Fruit fly (Drosophila melanogaster) whole organism, embryonic: ENCODE measurements around the gene CG8112.

ENCODE experiments used
- Ada2b ChIP-seq: fragments of 200-800 bp; sonication (Bioruptor generic); IDR thresholded peaks from 2 replicates; pipeline ENCODE4 v1.3.6; 2022; ENCODE audit warnings: missing biosample characterization, missing genetic modification characterization
- Adf1 ChIP-seq: fragments of 200-800 bp; sonication (Bioruptor generic); IDR thresholded peaks from 2 replicates; pipeline ENCODE4 v1.3.6; 2022; ENCODE audit warnings: missing biosample characterization, missing genetic modification characterization
- Bgb ChIP-seq: fragments of 200-800 bp; sonication (Bioruptor generic); IDR thresholded peaks from 2 replicates; pipeline ENCODE4 v1.3.6; 2022; ENCODE audit warnings: missing biosample characterization, missing genetic modification characterization; ENCODE audit not compliant: partially characterized antibody
- CG1233 ChIP-seq: fragments of 200-800 bp; sonication (Bioruptor generic); optimal IDR thresholded peaks from 4 replicates; lab custom pipeline; 2018; ENCODE audit warnings: missing biosample characterization, mild to moderate bottlenecking, missing genetic modification characterization
- CG13424 ChIP-seq: fragments of 200-800 bp; sonication (Bioruptor generic); optimal IDR thresholded peaks from 2 replicates; lab custom pipeline; 2019; ENCODE audit warnings: missing biosample characterization, mild to moderate bottlenecking, missing genetic modification characterization, moderate library complexity
- CG14441 ChIP-seq: fragments of 200-800 bp; sonication (Bioruptor generic); IDR thresholded peaks from 2 replicates; pipeline ENCODE4 v1.3.6; 2022; ENCODE audit warnings: missing biosample characterization, missing genetic modification characterization
- CG15011 ChIP-seq: fragments of 200-800 bp; sonication (Bioruptor generic); optimal IDR thresholded peaks from 3 replicates; lab custom pipeline; 2018; ENCODE audit warnings: missing biosample characterization, mild to moderate bottlenecking, missing genetic modification characterization
- CG15514 ChIP-seq: fragments of 200-800 bp; sonication (Bioruptor generic); optimal IDR thresholded peaks from 3 replicates; lab custom pipeline; 2017; ENCODE audit warnings: missing biosample characterization, missing genetic modification characterization, mild to moderate bottlenecking, moderate library complexity, missing genetic modification reagents
- CG15601 ChIP-seq: fragments of 200-800 bp; sonication (Bioruptor generic); optimal IDR thresholded peaks from 3 replicates; lab custom pipeline; 2019; ENCODE audit warnings: missing biosample characterization, mild to moderate bottlenecking, missing genetic modification characterization, moderate library complexity
- CG31365 ChIP-seq: fragments of 200-800 bp; sonication (Bioruptor generic); optimal IDR thresholded peaks from 2 replicates; lab custom pipeline; 2018; ENCODE audit warnings: missing biosample characterization, mild to moderate bottlenecking, missing genetic modification characterization
- CG33213 ChIP-seq: fragments of 200-800 bp; sonication (Bioruptor generic); optimal IDR thresholded peaks from 3 replicates; lab custom pipeline; 2016; ENCODE audit warnings: missing biosample characterization, missing genetic modification characterization
- CG34224 ChIP-seq: fragments of 200-800 bp; sonication (Bioruptor generic); IDR thresholded peaks from 3 replicates; pipeline ENCODE4 v1.3.6; 2022; ENCODE audit warnings: missing biosample characterization, missing genetic modification characterization; ENCODE audit not compliant: partially characterized antibody
- CG3838 ChIP-seq: fragments of 200-800 bp; sonication (Bioruptor generic); optimal IDR thresholded peaks from 3 replicates; lab custom pipeline; 2016; ENCODE audit warnings: missing biosample characterization, missing genetic modification characterization
- CG42726 ChIP-seq: fragments of 200-800 bp; sonication (Bioruptor generic); IDR thresholded peaks from 2 replicates; pipeline ENCODE4 v1.3.6; 2022; ENCODE audit warnings: missing biosample characterization, missing genetic modification characterization; ENCODE audit not compliant: partially characterized antibody
- CG4360 ChIP-seq: fragments of 200-800 bp; sonication (Bioruptor generic); IDR thresholded peaks from 2 replicates; pipeline ENCODE4 v1.3.6; 2022; ENCODE audit warnings: missing biosample characterization, missing genetic modification characterization
- CG4854 ChIP-seq: fragments of 200-800 bp; sonication (Bioruptor generic); optimal IDR thresholded peaks from 2 replicates; lab custom pipeline; 2016; ENCODE audit warnings: missing biosample characterization, missing genetic modification characterization, inconsistent platforms
- CG6765 ChIP-seq: fragments of 200-800 bp; sonication (Bioruptor generic); optimal IDR thresholded peaks from 3 replicates; lab custom pipeline; 2017; ENCODE audit warnings: missing biosample characterization, mild to moderate bottlenecking, missing genetic modification characterization
- CG6791 ChIP-seq: fragments of 200-800 bp; sonication (Bioruptor generic); IDR thresholded peaks from 3 replicates; pipeline ENCODE4 v1.3.6; 2022; ENCODE audit warnings: missing biosample characterization, missing genetic modification characterization; ENCODE audit not compliant: partially characterized antibody
- CG8359 ChIP-seq: fragments of 200-800 bp; sonication (Bioruptor generic); optimal IDR thresholded peaks from 2 replicates; lab custom pipeline; 2017; ENCODE audit warnings: missing biosample characterization, mild to moderate bottlenecking, missing genetic modification characterization, borderline replicate concordance
- CG9437 ChIP-seq: fragments of 200-800 bp; sonication (Bioruptor generic); optimal IDR thresholded peaks from 2 replicates; lab custom pipeline; 2018; ENCODE audit warnings: missing biosample characterization, mild to moderate bottlenecking, missing genetic modification characterization
- Chrac-16 ChIP-seq: fragments of 200-800 bp; sonication (Bioruptor generic); optimal IDR thresholded peaks from 3 replicates; lab custom pipeline; 2016; ENCODE audit warnings: missing biosample characterization, missing genetic modification characterization
- Dfd ChIP-seq, 2 experiments: fragments of >200 bp; optimal IDR thresholded peaks; 2 replicates each; lab custom pipeline; 2017; ENCODE audit warnings: missing biosample characterization in 2 of 2, missing genetic modification characterization in 2 of 2
- Dll ChIP-seq: fragments of 200-800 bp; sonication (Bioruptor generic); IDR thresholded peaks from 4 replicates; pipeline ENCODE4 v1.3.6; 2022; ENCODE audit warnings: missing biosample characterization, missing genetic modification characterization; ENCODE audit not compliant: partially characterized antibody
- Doc2 ChIP-seq: fragments of 200-800 bp; sonication (Bioruptor generic); IDR thresholded peaks from 2 replicates; pipeline ENCODE4 v1.3.6; 2022; ENCODE audit warnings: missing biosample characterization, missing genetic modification characterization
- Fer1 ChIP-seq: fragments of 200-800 bp; sonication (Bioruptor generic); optimal IDR thresholded peaks from 2 replicates; lab custom pipeline; 2017; ENCODE audit warnings: missing biosample characterization, mild to moderate bottlenecking, missing genetic modification characterization
- Gsc ChIP-seq: fragments of 200-800 bp; sonication (Bioruptor generic); IDR thresholded peaks from 2 replicates; pipeline ENCODE4 v1.3.6; 2022; ENCODE audit warnings: missing biosample characterization, missing genetic modification characterization
- Poxn ChIP-seq: fragments of 200-800 bp; sonication (Bioruptor generic); IDR thresholded peaks from 2 replicates; pipeline ENCODE4 v1.3.6; 2022; ENCODE audit warnings: missing biosample characterization, missing genetic modification characterization
- ara ChIP-seq: fragments of 200-800 bp; sonication (Bioruptor generic); IDR thresholded peaks from 2 replicates; pipeline ENCODE4 v1.3.6; 2022; ENCODE audit warnings: missing biosample characterization, missing genetic modification characterization
- az2 ChIP-seq: fragments of 200-800 bp; sonication (Bioruptor generic); optimal IDR thresholded peaks from 3 replicates; lab custom pipeline; 2016; ENCODE audit warnings: missing biosample characterization, missing genetic modification characterization
- bab2 ChIP-seq: fragments of 200-800 bp; sonication (Bioruptor generic); optimal IDR thresholded peaks from 2 replicates; lab custom pipeline; 2016; ENCODE audit warnings: missing biosample characterization, missing genetic modification characterization
- cad ChIP-seq: fragments of >200 bp; optimal IDR thresholded peaks from 2 replicates; lab custom pipeline; 2017; ENCODE audit warnings: missing biosample characterization, missing genetic modification characterization
- chinmo ChIP-seq: fragments of 200-800 bp; sonication (Bioruptor generic); IDR thresholded peaks from 4 replicates; pipeline ENCODE4 v1.3.6; 2022; ENCODE audit warnings: missing biosample characterization, missing genetic modification characterization; ENCODE audit not compliant: partially characterized antibody
- ci ChIP-seq: fragments of 200-800 bp; sonication (Bioruptor generic); IDR thresholded peaks from 3 replicates; pipeline ENCODE4 v1.3.6; 2022; ENCODE audit warnings: missing biosample characterization, missing genetic modification characterization
- corto ChIP-seq: fragments of 200-800 bp; sonication (Bioruptor generic); optimal IDR thresholded peaks from 2 replicates; lab custom pipeline; 2016; ENCODE audit warnings: missing biosample characterization, mild to moderate bottlenecking, missing genetic modification characterization, moderate library complexity
- eyg ChIP-seq: fragments of 200-800 bp; sonication (Bioruptor generic); optimal IDR thresholded peaks from 3 replicates; lab custom pipeline; 2016; ENCODE audit warnings: missing biosample characterization, missing genetic modification characterization
- fu2 ChIP-seq: fragments of 200-800 bp; sonication (Bioruptor generic); optimal IDR thresholded peaks from 2 replicates; lab custom pipeline; 2016; ENCODE audit warnings: missing biosample characterization, missing genetic modification characterization
- grau ChIP-seq: fragments of 200-800 bp; optimal IDR thresholded peaks from 3 replicates; lab custom pipeline; 2019; ENCODE audit warnings: missing biosample characterization, mild to moderate bottlenecking, missing genetic modification characterization, moderate library complexity
- ham ChIP-seq: fragments of 200-800 bp; sonication (Bioruptor generic); IDR thresholded peaks from 2 replicates; pipeline ENCODE4 v1.3.6; 2022; ENCODE audit warnings: missing biosample characterization, missing genetic modification characterization
- klu ChIP-seq: fragments of 200-800 bp; sonication (Bioruptor generic); IDR thresholded peaks from 2 replicates; pipeline ENCODE4 v1.3.6; 2022; ENCODE audit warnings: missing biosample characterization, missing genetic modification characterization
- lov ChIP-seq, 2 experiments: fragments of 200-800 bp in 1 of 2; fragments of >200 bp in 1 of 2; sonication (Bioruptor generic) in 1 of 2; IDR thresholded peaks in 1 of 2; optimal IDR thresholded peaks in 1 of 2; 2 replicates in 1 of 2; 3 replicates in 1 of 2; pipeline versions ENCODE4 v1.3.6 to Lab custom; 2017 to 2022; ENCODE audit warnings: missing biosample characterization in 1 of 2, missing genetic modification characterization in 1 of 2
- nau ChIP-seq: fragments of 200-800 bp; sonication (Bioruptor generic); optimal IDR thresholded peaks from 3 replicates; lab custom pipeline; 2017; ENCODE audit warnings: missing biosample characterization, mild to moderate bottlenecking, missing genetic modification characterization, missing genetic modification reagents
- rib ChIP-seq: fragments of 200-800 bp; sonication (Bioruptor generic); IDR thresholded peaks from 2 replicates; pipeline ENCODE4 v1.3.6; 2022; ENCODE audit warnings: missing biosample characterization, missing genetic modification characterization
- row ChIP-seq: fragments of 200-800 bp; sonication (Bioruptor generic); IDR thresholded peaks from 3 replicates; pipeline ENCODE4 v1.3.6; 2022; ENCODE audit warnings: missing biosample characterization, missing genetic modification characterization
- ssp ChIP-seq: fragments of 200-800 bp; sonication (Bioruptor generic); IDR thresholded peaks from 2 replicates; pipeline ENCODE4 v1.3.6; 2022; ENCODE audit warnings: missing biosample characterization, missing genetic modification characterization
- stwl ChIP-seq: fragments of 200-800 bp; sonication (Bioruptor generic); optimal IDR thresholded peaks from 3 replicates; lab custom pipeline; 2018; ENCODE audit warnings: missing biosample characterization, mild to moderate bottlenecking, missing genetic modification characterization, moderate library complexity
- tup ChIP-seq: fragments of 200-800 bp; sonication (Bioruptor generic); optimal IDR thresholded peaks from 2 replicates; lab custom pipeline; 2016; ENCODE audit warnings: missing biosample characterization, mild to moderate bottlenecking, missing genetic modification characterization, moderate library complexity
- tx ChIP-seq: fragments of 200-800 bp; sonication (Bioruptor generic); optimal IDR thresholded peaks from 2 replicates; lab custom pipeline; 2016; ENCODE audit warnings: missing biosample characterization, missing genetic modification characterization
- zen ChIP-seq: fragments of 200-800 bp; sonication (Bioruptor generic); optimal IDR thresholded peaks from 3 replicates; lab custom pipeline; 2018; ENCODE audit warnings: missing biosample characterization, mild to moderate bottlenecking, missing genetic modification characterization, moderate library complexity

CG8112 gene

dm6 chr3R:8747134-8747870, 34.6 kb downstream of the CG8112 start, which contains the start of the genes CG9801 and Nasp (continued):
- TF ChIP-seq grau (tag; lab: Kevin White, UChicago), result peak; percentile 28
- TF ChIP-seq CG1233 (GFP tag; lab: Kevin White, UChicago), result no peak
- TF ChIP-seq Dll (GFP tag; lab: Robert Waterston, UW), result peak; percentile 76; the same call in 3 of the 4 replicates
- peak; percentile 51 for TF ChIP-seq row (GFP tag; lab: Robert Waterston, UW)
- peak; percentile 11 for TF ChIP-seq CG15011
- no peak for TF ChIP-seq klu
- peak; percentile 54; the same call in 1 of the 2 replicates for TF ChIP-seq CG42726 (GFP tag; lab: Robert Waterston, UW)
- no peak for TF ChIP-seq lov (optimal IDR thresholded peaks at IDR 0.05; lab: Kevin White, UChicago)
- no peak for TF ChIP-seq lov (GFP tag; IDR thresholded peaks at IDR 0.05; lab: Robert Waterston, UW)
- no peak for TF ChIP-seq tup (GFP tag; lab: Kevin White, UChicago)
- no peak for TF ChIP-seq fu2 (GFP tag; lab: Kevin White, UChicago)
- no peak for TF ChIP-seq bab2 (GFP tag; lab: Kevin White, UChicago)
- no peak for TF ChIP-seq CG4360 (GFP tag; lab: Robert Waterston, UW)
- no peak for TF ChIP-seq ham (GFP tag; lab: Robert Waterston, UW)
- TF ChIP-seq CG3838 (GFP tag; lab: Kevin White, UChicago), result peak; percentile 53
- peak; percentile 99 for TF ChIP-seq stwl (tag; lab: Kevin White, UChicago)
- TF ChIP-seq CG6765, result peak; percentile 7
- TF ChIP-seq chinmo (GFP tag; lab: Robert Waterston, UW), result peak; percentile 82; the same call in 2 of the 4 replicates
- TF ChIP-seq CG15601 (tag; lab: Kevin White, UChicago), result peak; percentile 44
- peak; percentile 15 for TF ChIP-seq tx (GFP tag; lab: Kevin White, UChicago)
- TF ChIP-seq CG6791 (GFP tag; lab: Robert Waterston, UW), result peak; percentile 76
- TF ChIP-seq ci, result peak; percentile 80
- no peak for TF ChIP-seq Dfd (GFP tag; optimal IDR thresholded peaks at IDR 0.05; lab: Kevin White, UChicago)
- peak; percentile 54 for TF ChIP-seq zen (tag; lab: Kevin White, UChicago)
- TF ChIP-seq nau, result peak; percentile 4
- 0 out of 2 replicates have a peak, but pooled peaks have one; percentile 21 for TF ChIP-seq CG14441 (GFP tag; lab: Robert Waterston, UW)
- no peak for TF ChIP-seq CG8359 (GFP tag; lab: Kevin White, UChicago)
- TF ChIP-seq CG33213, result peak; percentile 81
- TF ChIP-seq Fer1 (GFP tag; lab: Kevin White, UChicago), result peak; percentile 35
- TF ChIP-seq cad (GFP tag; lab: Kevin White, UChicago), result no peak
- TF ChIP-seq Poxn, result no peak
- TF ChIP-seq CG31365 (tag; lab: Kevin White, UChicago), result no peak
- TF ChIP-seq ara (GFP tag; lab: Robert Waterston, UW), result no peak
- TF ChIP-seq Gsc (GFP tag; lab: Robert Waterston, UW), result no peak
- TF ChIP-seq CG9437, result no peak
- TF ChIP-seq corto (GFP tag; lab: Kevin White, UChicago), result no peak
- TF ChIP-seq CG15514, result peak; percentile 81
- no peak for TF ChIP-seq CG4854
- TF ChIP-seq ssp, result peak; percentile 45; the same call in 1 of the 2 replicates
- TF ChIP-seq CG13424 (tag; lab: Kevin White, UChicago), result no peak
- TF ChIP-seq Adf1 (GFP tag; lab: Robert Waterston, UW), result no peak
- TF ChIP-seq Chrac-16 (GFP tag; lab: Kevin White, UChicago), result peak; percentile 13
- no peak for TF ChIP-seq eyg (GFP tag; lab: Kevin White, UChicago)
- peak; percentile 61 for TF ChIP-seq CG34224
- peak; percentile 84 for TF ChIP-seq Bgb (GFP tag; lab: Robert Waterston, UW)
- peak; percentile 72; the same call in 1 of the 2 replicates for TF ChIP-seq rib (GFP tag; lab: Robert Waterston, UW)
- TF ChIP-seq Ada2b (GFP tag; lab: Robert Waterston, UW), result no peak
- TF ChIP-seq Doc2 (GFP tag; lab: Robert Waterston, UW), result no peak
- no peak for TF ChIP-seq az2 (GFP tag; lab: Kevin White, UChicago)
